In the genomic region with DNA sequence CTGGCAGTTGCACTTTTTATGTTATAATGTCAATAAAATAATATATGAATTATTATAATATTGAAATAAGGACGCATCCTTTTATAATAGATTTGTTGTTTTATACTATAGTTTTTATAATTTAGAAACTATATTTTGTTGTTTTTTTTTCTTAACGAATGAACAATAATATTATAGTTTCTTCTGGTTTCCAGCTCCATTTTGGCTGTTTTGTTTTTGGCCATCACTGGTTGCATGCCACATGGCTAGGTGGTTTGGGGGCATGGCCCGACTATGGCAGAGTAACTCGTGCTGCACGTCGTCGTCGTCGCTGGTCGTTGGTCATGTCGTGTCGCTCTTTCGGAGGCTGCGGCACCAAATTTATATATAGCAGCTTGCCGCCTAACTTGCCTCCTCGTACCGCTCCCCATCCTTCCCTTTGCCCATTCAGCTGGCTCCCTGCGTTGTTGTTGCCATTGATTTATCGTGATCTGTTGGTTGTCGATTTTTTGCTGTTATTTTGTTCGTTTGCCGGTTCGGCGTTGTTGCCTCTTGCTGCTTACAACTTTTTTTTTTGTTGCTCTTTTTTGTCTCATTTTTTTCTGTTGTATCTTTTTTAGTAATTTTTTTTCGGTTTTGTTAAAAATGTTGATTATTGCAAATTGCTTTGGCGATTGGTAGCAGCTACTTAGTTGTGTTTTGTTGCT, we compare ENCODE assay signal across 1 fruit fly cellular context.
TF ChIP-seq lines count a peak whose summit lies in the region.

No protein-coding gene starts in this region.

TF ChIP-seq in whole organism, embryonic, 481 proteins besides CTCF, POLR2A, EP300 and RAD21 (continued from another document):
- TF ChIP-seq Side (GFP tag; optimal IDR thresholded peaks at IDR 0.05; lab: Kevin White, UChicago), result no peak
